Fruit fly (Drosophila melanogaster) whole organism: ENCODE data around the gene CG34307.

Source experiments
- CG8478 ChIP-seq: fragments of >200 bp; optimal IDR thresholded peaks from 2 replicates; lab custom pipeline; 2018; ENCODE audit warnings: inconsistent platforms
- pan ChIP-seq: fragments of >200 bp; optimal IDR thresholded peaks from 2 replicates; lab custom pipeline; 2017
- psq ChIP-seq: fragments of >200 bp; optimal IDR thresholded peaks from 2 replicates; lab custom pipeline; 2017

dm6 chr3R:11941116-11941515, 43.7 kb downstream of the CG34307 start:
- TF ChIP-seq pan (lab: Kevin White, UChicago): no peak
- TF ChIP-seq psq (lab: Kevin White, UChicago): no peak
- no peak for TF ChIP-seq CG8478 (lab: Kevin White, UChicago)
